Worm (Caenorhabditis elegans) whole organism, L2 larva: ENCODE results near the gene K12H6.10.

Experiments
- lin-39 ChIP-seq: fragments of 150-350 bp; optimal IDR thresholded peaks from 2 replicates; lab custom pipeline; 2014; ENCODE audit warnings: missing biosample characterization, missing genetic modification reagents, missing genetic modification characterization
- nhr-11 ChIP-seq: fragments of 150-350 bp; optimal IDR thresholded peaks from 2 replicates; lab custom pipeline; 2014; ENCODE audit warnings: missing biosample characterization, missing genetic modification characterization
- nhr-12 ChIP-seq: fragments of 150-350 bp; optimal IDR thresholded peaks from 2 replicates; lab custom pipeline; 2014; ENCODE audit warnings: missing biosample characterization, missing genetic modification characterization
- nhr-237 ChIP-seq: fragments of 150-350 bp; optimal IDR thresholded peaks from 2 replicates; lab custom pipeline; 2014; ENCODE audit warnings: missing biosample characterization, missing genetic modification characterization
- snpc-4 ChIP-seq: fragments of 150-350 bp; optimal IDR thresholded peaks from 2 replicates; lab custom pipeline; 2014; ENCODE audit warnings: missing biosample characterization, missing genetic modification characterization
- unc-55 ChIP-seq: fragments of 150-350 bp; sonication (generic microtip); optimal IDR thresholded peaks from 3 replicates; lab custom pipeline; 2014; ENCODE audit warnings: missing biosample characterization, missing genetic modification reagents, missing genetic modification characterization

DNA sequence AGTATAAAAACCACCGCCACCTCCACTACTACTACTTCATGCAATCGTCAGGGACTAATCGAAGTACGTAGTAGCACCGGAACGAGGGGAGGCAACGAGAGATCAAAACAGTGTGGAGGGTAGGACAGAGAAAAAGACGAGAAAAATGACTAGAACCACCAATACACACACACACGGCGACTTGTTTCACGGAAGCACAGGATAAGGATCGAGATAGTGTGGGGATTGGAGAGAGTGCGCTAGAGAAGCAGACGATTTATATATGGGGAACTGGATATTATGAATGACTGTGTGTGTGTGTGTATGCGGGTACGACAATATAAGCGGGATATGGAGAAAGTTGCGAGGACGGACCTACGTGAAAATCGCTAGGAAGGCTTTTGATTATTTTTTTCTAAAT lies 32.1 kb downstream of the K12H6.10 start:
- TF ChIP-seq lin-39 (no peak), nhr-11 (tag; lab: Kevin White, UChicago) (no peak), snpc-4 (no peak), nhr-237 (tag; lab: Kevin White, UChicago) (no peak), nhr-12 (no peak), unc-55 (GFP tag; lab: Kevin White, UChicago) (no peak)
